Worm (Caenorhabditis elegans): ENCODE measurements around the gene dre-1.

ce11 chrV:6485109-6485508 lies 61.2 kb downstream of the dre-1 start:
- no peak for TF ChIP-seq lim-6 (tag; optimal IDR thresholded peaks at IDR 0.05)
- TF ChIP-seq pha-4 (tag; optimal IDR thresholded peaks at IDR 0.05), result no peak
- no peak for TF ChIP-seq ama-1 (optimal IDR thresholded peaks at IDR 0.05)
- TF ChIP-seq unc-86 (tag; optimal IDR thresholded peaks at IDR 0.05), result no peak
- TF ChIP-seq elt-4 (tag; optimal IDR thresholded peaks at IDR 0.05), result no peak
- no peak for TF ChIP-seq nfya-1 (tag; optimal IDR thresholded peaks at IDR 0.05)
